Fruit fly (Drosophila melanogaster) whole organism: ENCODE results near the gene CG16820.

Source experiments
- CG8478 ChIP-seq: fragments of >200 bp; optimal IDR thresholded peaks from 2 replicates; lab custom pipeline; 2018; ENCODE audit warnings: inconsistent platforms
- Dll ChIP-seq: fragments of >200 bp; optimal IDR thresholded peaks from 2 replicates; lab custom pipeline; 2017
- EcR ChIP-seq, 2 experiments: fragments of >200 bp; optimal IDR thresholded peaks; 2 replicates each; lab custom pipeline; 2017; ENCODE audit warnings: missing biosample characterization in 2 of 2, missing genetic modification characterization in 2 of 2, missing genetic modification reagents in 2 of 2
- pan ChIP-seq: fragments of >200 bp; optimal IDR thresholded peaks from 2 replicates; lab custom pipeline; 2017
- psq ChIP-seq: fragments of >200 bp; optimal IDR thresholded peaks from 2 replicates; lab custom pipeline; 2017
- usp ChIP-seq: fragments of >200 bp; optimal IDR thresholded peaks from 2 replicates; lab custom pipeline; 2017; ENCODE audit warnings: missing biosample characterization, missing genetic modification characterization, mixed read lengths

DNA sequence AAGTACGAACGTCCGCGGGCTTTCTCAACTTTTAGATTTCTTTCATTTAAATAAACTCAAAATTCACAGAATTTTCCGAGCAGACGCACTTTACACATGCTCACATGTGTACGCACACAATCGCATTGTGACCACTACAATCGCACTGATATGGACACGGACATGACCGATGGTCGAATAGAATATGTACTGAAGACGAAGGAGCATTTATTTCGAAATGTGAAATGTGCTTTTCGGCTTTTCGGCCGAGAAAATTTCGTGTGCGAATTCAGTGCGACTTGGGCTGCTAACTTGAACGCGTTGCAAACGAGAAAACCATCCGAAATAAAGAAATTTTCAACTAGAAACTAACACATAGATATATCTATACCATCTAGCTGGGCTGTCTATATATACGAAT is 14.7 kb downstream of the CG16820 start, which contains the start of gene CG44085:
- no peak for TF ChIP-seq psq (lab: Kevin White, UChicago)
- no peak for TF ChIP-seq usp
- TF ChIP-seq EcR (GFP tag; optimal IDR thresholded peaks at IDR 0.05; lab: Kevin White, UChicago): no peak
- no peak for TF ChIP-seq Dll (lab: Kevin White, UChicago)
- TF ChIP-seq CG8478 (lab: Kevin White, UChicago): no peak
- no peak for TF ChIP-seq pan
